Worm (Caenorhabditis elegans): ENCODE data around the gene sru-31.

ce11 chrV:9796562-9796961, 19.9 kb upstream of the sru-31 start, which contains the start of gene F46B6.9:
- TF ChIP-seq dmd-4 (tag; optimal IDR thresholded peaks at IDR 0.05; ENCODE audit: borderline replicate concordance), result no peak
- TF ChIP-seq fkh-6 (tag; optimal IDR thresholded peaks at IDR 0.05), result no peak
- no peak for TF ChIP-seq ttx-3 (tag; optimal IDR thresholded peaks at IDR 0.05)
- TF ChIP-seq lin-11 (tag; optimal IDR thresholded peaks at IDR 0.05), result no peak
- TF ChIP-seq hlh-30 (tag; optimal IDR thresholded peaks at IDR 0.05; ENCODE audit: insufficient read depth), result no peak
- TF ChIP-seq elt-4 (tag; optimal IDR thresholded peaks at IDR 0.05), result no peak
- no peak for TF ChIP-seq pqm-1 (tag; optimal IDR thresholded peaks at IDR 0.05)
- no peak for TF ChIP-seq C08G9.2 (tag; optimal IDR thresholded peaks at IDR 0.05)
- TF ChIP-seq pha-4 (tag; optimal IDR thresholded peaks at IDR 0.05), result no peak
- no peak for TF ChIP-seq nfya-1 (tag; optimal IDR thresholded peaks at IDR 0.05)
